Fruit fly (Drosophila melanogaster) whole organism, embryonic: Measurements from ENCODE around the gene sunn.

Source experiments
- BtbVII ChIP-seq: fragments of 200-800 bp; sonication (Bioruptor generic); optimal IDR thresholded peaks from 3 replicates; lab custom pipeline; 2017; ENCODE audit warnings: missing biosample characterization, mild to moderate bottlenecking, missing genetic modification characterization
- CG10959 ChIP-seq: fragments of 200-800 bp; sonication (Bioruptor generic); IDR thresholded peaks from 2 replicates; pipeline ENCODE4 v1.3.6; 2022; ENCODE audit warnings: missing biosample characterization, missing genetic modification characterization
- CG11504 ChIP-seq: fragments of 200-800 bp; sonication (Bioruptor generic); optimal IDR thresholded peaks from 3 replicates; lab custom pipeline; 2019; ENCODE audit warnings: missing biosample characterization, mild to moderate bottlenecking, missing genetic modification characterization, moderate library complexity
- CG11560 ChIP-seq: fragments of 200-800 bp; sonication (Bioruptor generic); IDR thresholded peaks from 3 replicates; pipeline ENCODE4 v1.3.6; 2022; ENCODE audit warnings: missing biosample characterization, missing genetic modification characterization
- CG11696 ChIP-seq: fragments of 200-800 bp; sonication (Bioruptor generic); IDR thresholded peaks from 2 replicates; pipeline ENCODE4 v1.3.6; 2022; ENCODE audit warnings: missing biosample characterization, missing genetic modification characterization
- CG15601 ChIP-seq: fragments of 200-800 bp; sonication (Bioruptor generic); optimal IDR thresholded peaks from 3 replicates; lab custom pipeline; 2019; ENCODE audit warnings: missing biosample characterization, mild to moderate bottlenecking, missing genetic modification characterization, moderate library complexity
- CG16863 ChIP-seq: fragments of 200-800 bp; sonication (Bioruptor generic); optimal IDR thresholded peaks from 3 replicates; lab custom pipeline; 2016; ENCODE audit warnings: missing biosample characterization, missing genetic modification characterization
- CG17568 ChIP-seq: fragments of 200-800 bp; sonication (Bioruptor generic); optimal IDR thresholded peaks from 2 replicates; lab custom pipeline; 2018; ENCODE audit warnings: missing biosample characterization, mild to moderate bottlenecking, missing genetic modification characterization, moderate library complexity
- CG17829 ChIP-seq: fragments of 200-800 bp; optimal IDR thresholded peaks from 2 replicates; lab custom pipeline; 2019; ENCODE audit warnings: missing biosample characterization, mild to moderate bottlenecking, missing genetic modification characterization, moderate library complexity
- CG18599 ChIP-seq: fragments of 200-800 bp; sonication (Bioruptor generic); optimal IDR thresholded peaks from 3 replicates; lab custom pipeline; 2017; ENCODE audit warnings: missing biosample characterization, missing genetic modification characterization, mild to moderate bottlenecking, moderate library complexity, missing genetic modification reagents
- CG2116 ChIP-seq: fragments of 200-800 bp; sonication (Bioruptor generic); optimal IDR thresholded peaks from 3 replicates; lab custom pipeline; 2018; ENCODE audit warnings: missing biosample characterization, mild to moderate bottlenecking, missing genetic modification characterization
- CG2120 ChIP-seq: fragments of 200-800 bp; sonication (Bioruptor generic); optimal IDR thresholded peaks from 3 replicates; lab custom pipeline; 2016; ENCODE audit warnings: missing biosample characterization, missing genetic modification characterization
- CG2678 ChIP-seq: fragments of 200-800 bp; sonication (Bioruptor generic); optimal IDR thresholded peaks from 3 replicates; lab custom pipeline; 2019; ENCODE audit warnings: missing biosample characterization, mild to moderate bottlenecking, missing genetic modification characterization, moderate library complexity
- CG2712 ChIP-seq: fragments of 200-800 bp; optimal IDR thresholded peaks from 3 replicates; lab custom pipeline; 2019; ENCODE audit warnings: missing biosample characterization, mild to moderate bottlenecking, missing genetic modification characterization, moderate library complexity
- CG30020 ChIP-seq: fragments of 200-800 bp; optimal IDR thresholded peaks from 2 replicates; lab custom pipeline; 2019; ENCODE audit warnings: missing biosample characterization, mild to moderate bottlenecking, missing genetic modification characterization, moderate library complexity
- CG33213 ChIP-seq: fragments of 200-800 bp; sonication (Bioruptor generic); optimal IDR thresholded peaks from 3 replicates; lab custom pipeline; 2016; ENCODE audit warnings: missing biosample characterization, missing genetic modification characterization
- CG34422 ChIP-seq: fragments of 200-800 bp; sonication (Bioruptor generic); IDR thresholded peaks from 3 replicates; pipeline ENCODE4 v1.3.6; 2022; ENCODE audit warnings: missing biosample characterization, missing genetic modification characterization
- CG4328 ChIP-seq: fragments of 200-800 bp; sonication (Bioruptor generic); optimal IDR thresholded peaks from 3 replicates; lab custom pipeline; 2017; ENCODE audit warnings: missing biosample characterization, missing genetic modification reagents, missing genetic modification characterization
- CG4617 ChIP-seq: fragments of 200-800 bp; sonication (Bioruptor generic); optimal IDR thresholded peaks from 3 replicates; lab custom pipeline; 2016; ENCODE audit warnings: missing biosample characterization, missing genetic modification characterization, borderline replicate concordance
- CG5245 ChIP-seq: fragments of 200-800 bp; sonication (Bioruptor generic); optimal IDR thresholded peaks from 3 replicates; lab custom pipeline; 2016; ENCODE audit warnings: missing biosample characterization, missing genetic modification characterization
- CG7839 ChIP-seq: fragments of 200-800 bp; sonication (Bioruptor generic); optimal IDR thresholded peaks from 3 replicates; lab custom pipeline; 2018; ENCODE audit warnings: missing biosample characterization, mild to moderate bottlenecking, missing genetic modification characterization, moderate library complexity
- CG8290 ChIP-seq, 3 experiments: fragments of 200-800 bp; sonication (Bioruptor generic); optimal IDR thresholded peaks; 2 replicates each; lab custom pipeline; 2016 to 2019; ENCODE audit warnings: missing biosample characterization in 3 of 3, missing genetic modification characterization in 3 of 3, mild to moderate bottlenecking in 2 of 3, moderate library complexity in 1 of 3
- CG8359 ChIP-seq: fragments of 200-800 bp; sonication (Bioruptor generic); optimal IDR thresholded peaks from 2 replicates; lab custom pipeline; 2017; ENCODE audit warnings: missing biosample characterization, mild to moderate bottlenecking, missing genetic modification characterization, borderline replicate concordance
- Dp ChIP-seq: fragments of 200-800 bp; sonication (Bioruptor generic); optimal IDR thresholded peaks from 2 replicates; lab custom pipeline; 2018; ENCODE audit warnings: missing biosample characterization, mild to moderate bottlenecking, missing genetic modification characterization, moderate library complexity
- E2f2 ChIP-seq: fragments of 200-800 bp; sonication (Bioruptor generic); IDR thresholded peaks from 2 replicates; pipeline ENCODE4 v1.3.6; 2022; ENCODE audit warnings: missing biosample characterization, missing genetic modification characterization
- ERR ChIP-seq: fragments of 200-800 bp; sonication (Bioruptor generic); optimal IDR thresholded peaks from 2 replicates; lab custom pipeline; 2016; ENCODE audit warnings: missing biosample characterization, missing genetic modification characterization
- Ets97D ChIP-seq: fragments of 200-800 bp; sonication (Bioruptor generic); optimal IDR thresholded peaks from 3 replicates; lab custom pipeline; 2016; ENCODE audit warnings: missing biosample characterization, missing genetic modification characterization
- Kr ChIP-seq: fragments of 200-800 bp; sonication (Bioruptor generic); optimal IDR thresholded peaks from 2 replicates; lab custom pipeline; 2017; ENCODE audit warnings: missing biosample characterization, mild to moderate bottlenecking, missing genetic modification characterization
- Med ChIP-seq: fragments of 200-800 bp; sonication (Bioruptor generic); peaks from one replicate; lab custom pipeline; 2016; ENCODE audit warnings: missing biosample characterization, missing genetic modification characterization, mild to moderate bottlenecking, inconsistent platforms, moderate library complexity
- Myb ChIP-seq: fragments of 200-800 bp; sonication (Bioruptor generic); optimal IDR thresholded peaks from 2 replicates; lab custom pipeline; 2016; ENCODE audit warnings: missing biosample characterization, missing genetic modification characterization
- PHDP ChIP-seq: fragments of 200-800 bp; sonication (Bioruptor generic); optimal IDR thresholded peaks from 3 replicates; lab custom pipeline; 2018; ENCODE audit warnings: missing biosample characterization, mild to moderate bottlenecking, missing genetic modification characterization, moderate library complexity
- Pdp1 ChIP-seq, 2 experiments: fragments of 200-800 bp; sonication (Bioruptor generic); optimal IDR thresholded peaks; 3 replicates each; lab custom pipeline; 2016; ENCODE audit warnings: missing biosample characterization in 2 of 2, missing genetic modification characterization in 2 of 2, mild to moderate bottlenecking in 1 of 2, moderate library complexity in 1 of 2
- Sry-δ ChIP-seq: fragments of 200-800 bp; sonication (Bioruptor generic); optimal IDR thresholded peaks from 2 replicates; lab custom pipeline; 2016; ENCODE audit warnings: missing biosample characterization, missing genetic modification characterization
- bowl ChIP-seq: fragments of 200-800 bp; sonication (Bioruptor generic); IDR thresholded peaks from 2 replicates; pipeline ENCODE4 v1.3.6; 2022; ENCODE audit warnings: missing biosample characterization, missing genetic modification characterization
- ci ChIP-seq: fragments of 200-800 bp; sonication (Bioruptor generic); IDR thresholded peaks from 3 replicates; pipeline ENCODE4 v1.3.6; 2022; ENCODE audit warnings: missing biosample characterization, missing genetic modification characterization
- dimm ChIP-seq: fragments of 200-800 bp; sonication (Bioruptor generic); IDR thresholded peaks from 2 replicates; pipeline ENCODE4 v1.3.6; 2022; ENCODE audit warnings: missing biosample characterization, missing genetic modification characterization
- gfzf ChIP-seq: fragments of 200-800 bp; sonication (Bioruptor generic); optimal IDR thresholded peaks from 2 replicates; lab custom pipeline; 2016; ENCODE audit warnings: missing biosample characterization, mild to moderate bottlenecking, missing genetic modification characterization, moderate library complexity
- hkb ChIP-seq, 2 experiments: fragments of 200-800 bp in 1 of 2; fragments of >200 bp in 1 of 2; sonication (Bioruptor generic) in 1 of 2; IDR thresholded peaks in 1 of 2; optimal IDR thresholded peaks in 1 of 2; 2 replicates each; pipeline versions ENCODE4 v1.3.6 to Lab custom; 2017 to 2022; ENCODE audit warnings: missing biosample characterization in 1 of 2, missing genetic modification characterization in 1 of 2
- jumu ChIP-seq: fragments of 200-800 bp; sonication (Bioruptor generic); optimal IDR thresholded peaks from 3 replicates; lab custom pipeline; 2016; ENCODE audit warnings: missing biosample characterization, missing genetic modification characterization
- ken ChIP-seq: fragments of 200-800 bp; sonication (Bioruptor generic); IDR thresholded peaks from 3 replicates; pipeline ENCODE4 v1.3.6; 2022; ENCODE audit warnings: missing biosample characterization, missing genetic modification characterization
- nmo ChIP-seq: fragments of 200-800 bp; sonication (Bioruptor generic); optimal IDR thresholded peaks from 2 replicates; lab custom pipeline; 2018; ENCODE audit warnings: missing biosample characterization, mild to moderate bottlenecking, missing genetic modification characterization, moderate library complexity
- nom ChIP-seq: fragments of 200-800 bp; sonication (Bioruptor generic); optimal IDR thresholded peaks from 2 replicates; lab custom pipeline; 2017; ENCODE audit warnings: missing biosample characterization, missing genetic modification characterization, mild to moderate bottlenecking, moderate library complexity, missing genetic modification reagents
- phol ChIP-seq: fragments of 200-800 bp; sonication (Bioruptor generic); optimal IDR thresholded peaks from 3 replicates; lab custom pipeline; 2018; ENCODE audit warnings: missing biosample characterization, mild to moderate bottlenecking, missing genetic modification characterization, moderate library complexity
- ranshi ChIP-seq: fragments of 200-800 bp; sonication (Bioruptor generic); IDR thresholded peaks from 2 replicates; pipeline ENCODE4 v1.3.6; 2022; ENCODE audit warnings: missing biosample characterization, missing genetic modification characterization
- sug ChIP-seq: fragments of 200-800 bp; optimal IDR thresholded peaks from 2 replicates; lab custom pipeline; 2019; ENCODE audit warnings: missing biosample characterization, mild to moderate bottlenecking, missing genetic modification characterization, moderate library complexity
- trem ChIP-seq: fragments of 200-800 bp; optimal IDR thresholded peaks from 3 replicates; lab custom pipeline; 2019; ENCODE audit warnings: missing biosample characterization, mild to moderate bottlenecking, missing genetic modification characterization, moderate library complexity
- usp ChIP-seq: fragments of >200 bp; optimal IDR thresholded peaks from 2 replicates; lab custom pipeline; 2017; ENCODE audit warnings: missing biosample characterization, missing genetic modification characterization
- wor ChIP-seq: fragments of 200-800 bp; sonication (Bioruptor generic); IDR thresholded peaks from 2 replicates; pipeline ENCODE4 v1.3.6; 2022; ENCODE audit warnings: missing biosample characterization, missing genetic modification characterization
- zfh2 ChIP-seq: fragments of 200-800 bp; sonication (Bioruptor generic); optimal IDR thresholded peaks from 2 replicates; lab custom pipeline; 2016; ENCODE audit warnings: missing biosample characterization, missing genetic modification characterization

sunn gene

DNA sequence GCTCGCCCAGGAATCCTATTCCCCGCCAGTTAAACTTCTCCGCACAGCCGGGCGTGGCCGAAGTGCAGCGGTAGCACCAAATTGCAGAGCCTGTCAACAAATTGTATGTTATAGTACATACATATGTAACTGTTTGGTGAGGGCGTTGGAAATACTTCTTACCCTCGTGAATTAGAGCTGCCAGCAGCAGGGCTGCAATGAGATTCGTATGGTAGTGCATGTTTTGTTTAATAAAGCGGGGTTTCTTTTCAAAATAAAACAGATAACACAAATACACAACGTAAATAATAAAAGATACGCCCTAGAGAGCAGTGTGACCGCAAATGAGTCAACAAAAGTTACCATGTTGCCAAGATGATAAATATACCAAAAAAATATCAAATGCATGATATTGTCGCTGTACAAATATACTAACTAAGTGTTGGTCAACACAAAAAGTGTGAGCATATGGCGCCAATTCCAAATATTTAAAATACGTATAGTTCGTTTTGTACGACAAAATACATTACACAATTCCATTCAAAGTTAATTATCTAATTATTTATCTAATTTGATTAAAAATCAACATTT, 17.0 kb upstream of the sunn start, which contains the start of gene crim:
crim (minus strand) TSS at position 328 of the 570 bp plus-strand sequence.
- peak; percentile 23 for TF ChIP-seq sug (tag; lab: Kevin White, UChicago)
- TF ChIP-seq CG8290 (GFP tag; optimal IDR thresholded peaks at IDR 0.05; lab: Kevin White, UChicago) = no peak
- peak in 1 of 2 experiments; percentile 52 for TF ChIP-seq CG8290 (tag; optimal IDR thresholded peaks at IDR 0.05; lab: Kevin White, UChicago)
- no peak for TF ChIP-seq CG16863 (GFP tag; lab: Kevin White, UChicago)
- TF ChIP-seq nmo = peak; percentile 33
- TF ChIP-seq CG34422 = 0 out of 3 replicates have a peak, but pooled peaks have one; percentile 53
- TF ChIP-seq jumu (GFP tag; lab: Kevin White, UChicago) = no peak
- no peak for TF ChIP-seq dimm (GFP tag; lab: Robert Waterston, UW)
- peak; percentile 95 for TF ChIP-seq Dp (GFP tag; lab: Kevin White, UChicago)
- peak; percentile 73 for TF ChIP-seq CG11504 (tag; lab: Kevin White, UChicago)
- TF ChIP-seq bowl (GFP tag; lab: Robert Waterston, UW) = no peak
- peak; percentile 70 for TF ChIP-seq Med (GFP tag; lab: Kevin White, UChicago)
- no peak for TF ChIP-seq ranshi
- peak; percentile 53 for TF ChIP-seq CG33213 (GFP tag; lab: Kevin White, UChicago)
- no peak for TF ChIP-seq CG10959 (GFP tag; lab: Robert Waterston, UW)
- TF ChIP-seq CG2678 (tag; lab: Kevin White, UChicago) = no peak
- TF ChIP-seq CG2116 (GFP tag; lab: Kevin White, UChicago) = peak; percentile 32
- TF ChIP-seq CG2120 (GFP tag; lab: Kevin White, UChicago) = peak; percentile 13
- peak; percentile 7 for TF ChIP-seq CG4328 (GFP tag; lab: Kevin White, UChicago)
- peak; percentile 98 for TF ChIP-seq E2f2 (GFP tag; lab: Robert Waterston, UW)
- TF ChIP-seq Kr (GFP tag; lab: Kevin White, UChicago) = no peak
- TF ChIP-seq CG8359 = no peak
- TF ChIP-seq CG4617 (GFP tag; lab: Kevin White, UChicago) = peak; percentile 61
- TF ChIP-seq hkb (optimal IDR thresholded peaks at IDR 0.05; lab: Kevin White, UChicago) = no peak
- 0 out of 2 replicates have a peak, but pooled peaks have one; percentile 27 for TF ChIP-seq hkb (GFP tag; IDR thresholded peaks at IDR 0.05; lab: Robert Waterston, UW)
- TF ChIP-seq ci = peak; percentile 23; the same call in 1 of the 3 replicates
- TF ChIP-seq trem = peak; percentile 62
- TF ChIP-seq CG18599 = no peak
- no peak for TF ChIP-seq CG2712 (tag; lab: Kevin White, UChicago)
- TF ChIP-seq Ets97D = peak; percentile 59
- TF ChIP-seq CG15601 (tag; lab: Kevin White, UChicago) = peak; percentile 16
- no peak for TF ChIP-seq ERR (GFP tag; lab: Kevin White, UChicago)
- peak; percentile 30 for TF ChIP-seq PHDP
- peak; percentile 43 for TF ChIP-seq CG17829 (tag; lab: Kevin White, UChicago)
- TF ChIP-seq Sry-δ (GFP tag; lab: Kevin White, UChicago) = peak; percentile 26
- peak; percentile 21 for TF ChIP-seq CG30020 (tag; lab: Kevin White, UChicago)
- no peak for TF ChIP-seq CG17568
- peak in 1 of 2 experiments; percentile 45 for TF ChIP-seq Pdp1 (GFP tag; optimal IDR thresholded peaks at IDR 0.05; lab: Kevin White, UChicago)
- TF ChIP-seq gfzf = peak; percentile 92
- no peak for TF ChIP-seq ken (GFP tag; lab: Robert Waterston, UW)
- no peak for TF ChIP-seq zfh2
- TF ChIP-seq CG5245 (GFP tag; lab: Kevin White, UChicago) = no peak
- no peak for TF ChIP-seq usp
- TF ChIP-seq CG11560 (tag; lab: Robert Waterston, UW) = no peak
- TF ChIP-seq wor = no peak
- peak; percentile 26 for TF ChIP-seq Myb (GFP tag; lab: Kevin White, UChicago)
- no peak for TF ChIP-seq CG11696 (GFP tag; lab: Robert Waterston, UW)
- no peak for TF ChIP-seq BtbVII
- TF ChIP-seq CG7839 (tag; lab: Kevin White, UChicago) = no peak
- no peak for TF ChIP-seq nom (GFP tag; lab: Kevin White, UChicago)
- TF ChIP-seq phol (tag; lab: Kevin White, UChicago) = peak; percentile 42
